Fruit fly (Drosophila melanogaster) whole organism, embryonic: Measurements from ENCODE around the gene CG8117.

Experiments
- Atf3 ChIP-seq: fragments of 200-800 bp; sonication (Bioruptor generic); optimal IDR thresholded peaks from 3 replicates; lab custom pipeline; 2016; ENCODE audit warnings: missing biosample characterization, missing genetic modification characterization
- C15 ChIP-seq: fragments of 200-800 bp; sonication (Bioruptor generic); IDR thresholded peaks from 3 replicates; pipeline ENCODE4 v1.3.6; 2022; ENCODE audit warnings: missing biosample characterization, missing genetic modification characterization
- CG1024 ChIP-seq: fragments of 200-800 bp; sonication (Bioruptor generic); IDR thresholded peaks from 2 replicates; pipeline ENCODE4 v1.3.6; 2022; ENCODE audit warnings: missing biosample characterization, missing genetic modification characterization
- CG10366 ChIP-seq: fragments of 200-800 bp; sonication (Bioruptor generic); IDR thresholded peaks from 2 replicates; pipeline ENCODE4 v1.3.6; 2022; ENCODE audit warnings: missing biosample characterization, missing genetic modification characterization
- CG11085 ChIP-seq: fragments of 200-800 bp; sonication (Bioruptor generic); IDR thresholded peaks from 2 replicates; pipeline ENCODE4 v1.3.6; 2022; ENCODE audit warnings: missing biosample characterization, missing genetic modification characterization
- CG12104 ChIP-seq: fragments of 200-800 bp; sonication (Bioruptor generic); optimal IDR thresholded peaks from 3 replicates; lab custom pipeline; 2016; ENCODE audit warnings: missing biosample characterization, missing genetic modification characterization
- CG12219 ChIP-seq: fragments of 200-800 bp; sonication (Bioruptor generic); optimal IDR thresholded peaks from 3 replicates; lab custom pipeline; 2018; ENCODE audit warnings: missing biosample characterization, mild to moderate bottlenecking, missing genetic modification characterization
- CG13296 ChIP-seq: fragments of 200-800 bp; sonication (Bioruptor generic); optimal IDR thresholded peaks from 3 replicates; lab custom pipeline; 2018; ENCODE audit warnings: missing biosample characterization, mild to moderate bottlenecking, missing genetic modification characterization
- CG14441 ChIP-seq: fragments of 200-800 bp; sonication (Bioruptor generic); IDR thresholded peaks from 2 replicates; pipeline ENCODE4 v1.3.6; 2022; ENCODE audit warnings: missing biosample characterization, missing genetic modification characterization
- CG15479 ChIP-seq: fragments of 200-800 bp; sonication (Bioruptor generic); optimal IDR thresholded peaks from 3 replicates; lab custom pipeline; 2019; ENCODE audit warnings: missing biosample characterization, mild to moderate bottlenecking, missing genetic modification characterization, moderate library complexity
- CG17612 ChIP-seq: fragments of 200-800 bp; sonication (Bioruptor generic); IDR thresholded peaks from 2 replicates; pipeline ENCODE4 v1.3.6; 2022; ENCODE audit warnings: missing biosample characterization, missing genetic modification characterization
- CG2712 ChIP-seq: fragments of 200-800 bp; optimal IDR thresholded peaks from 3 replicates; lab custom pipeline; 2019; ENCODE audit warnings: missing biosample characterization, mild to moderate bottlenecking, missing genetic modification characterization, moderate library complexity
- CG32532 ChIP-seq: fragments of 200-800 bp; sonication (Bioruptor generic); IDR thresholded peaks from 2 replicates; pipeline ENCODE4 v1.3.6; 2022; ENCODE audit warnings: missing biosample characterization, missing genetic modification characterization
- CG3281 ChIP-seq: fragments of 200-800 bp; sonication (Bioruptor generic); optimal IDR thresholded peaks from 3 replicates; lab custom pipeline; 2017; ENCODE audit warnings: missing biosample characterization, mild to moderate bottlenecking, missing genetic modification characterization
- CG33557 ChIP-seq: fragments of 200-800 bp; sonication (Bioruptor generic); optimal IDR thresholded peaks from 2 replicates; lab custom pipeline; 2019; ENCODE audit warnings: missing biosample characterization, mild to moderate bottlenecking, missing genetic modification characterization, moderate library complexity
- CG3407 ChIP-seq: fragments of 200-800 bp; sonication (Bioruptor generic); optimal IDR thresholded peaks from 2 replicates; lab custom pipeline; 2018; ENCODE audit warnings: missing biosample characterization, mild to moderate bottlenecking, missing genetic modification characterization
- CG3838 ChIP-seq: fragments of 200-800 bp; sonication (Bioruptor generic); optimal IDR thresholded peaks from 3 replicates; lab custom pipeline; 2016; ENCODE audit warnings: missing biosample characterization, missing genetic modification characterization
- CG42726 ChIP-seq: fragments of 200-800 bp; sonication (Bioruptor generic); IDR thresholded peaks from 2 replicates; pipeline ENCODE4 v1.3.6; 2022; ENCODE audit warnings: missing biosample characterization, missing genetic modification characterization; ENCODE audit not compliant: partially characterized antibody
- CG4424 ChIP-seq: fragments of 200-800 bp; sonication (Bioruptor generic); optimal IDR thresholded peaks from 3 replicates; lab custom pipeline; 2016; ENCODE audit warnings: missing biosample characterization, missing genetic modification characterization
- CG4730 ChIP-seq: fragments of 200-800 bp; sonication (Bioruptor generic); IDR thresholded peaks from 2 replicates; pipeline ENCODE4 v1.3.6; 2022; ENCODE audit warnings: missing biosample characterization, missing genetic modification characterization
- CG8388 ChIP-seq: fragments of 200-800 bp; sonication (Bioruptor generic); optimal IDR thresholded peaks from 2 replicates; lab custom pipeline; 2019; ENCODE audit warnings: missing biosample characterization, mild to moderate bottlenecking, missing genetic modification characterization, moderate library complexity
- CG8924 ChIP-seq: fragments of 200-800 bp; optimal IDR thresholded peaks from 3 replicates; lab custom pipeline; 2019; ENCODE audit warnings: missing biosample characterization, mild to moderate bottlenecking, missing genetic modification characterization, moderate library complexity
- CTCF ChIP-seq: fragments of 200-800 bp; sonication (Bioruptor generic); optimal IDR thresholded peaks from 2 replicates; lab custom pipeline; 2017; ENCODE audit warnings: missing biosample characterization, mild to moderate bottlenecking, missing genetic modification characterization, moderate library complexity
- Dek ChIP-seq: fragments of 200-800 bp; sonication (Bioruptor generic); optimal IDR thresholded peaks from 3 replicates; lab custom pipeline; 2019; ENCODE audit warnings: missing biosample characterization, mild to moderate bottlenecking, missing genetic modification characterization, moderate library complexity
- Drgx ChIP-seq: fragments of 200-800 bp; sonication (Bioruptor generic); IDR thresholded peaks from 2 replicates; pipeline ENCODE4 v1.3.6; 2022; ENCODE audit warnings: missing biosample characterization, missing genetic modification characterization
- ERR ChIP-seq: fragments of 200-800 bp; sonication (Bioruptor generic); optimal IDR thresholded peaks from 2 replicates; lab custom pipeline; 2016; ENCODE audit warnings: missing biosample characterization, missing genetic modification characterization
- NC2β ChIP-seq: fragments of 200-800 bp; sonication (Bioruptor generic); optimal IDR thresholded peaks from 2 replicates; lab custom pipeline; 2016; ENCODE audit warnings: missing biosample characterization, missing genetic modification characterization
- NK7.1 ChIP-seq: fragments of 200-800 bp; sonication (Bioruptor generic); optimal IDR thresholded peaks from 3 replicates; lab custom pipeline; 2016; ENCODE audit warnings: missing biosample characterization, missing genetic modification characterization
- Nf-YB ChIP-seq: fragments of 200-800 bp; sonication (Bioruptor generic); optimal IDR thresholded peaks from 3 replicates; lab custom pipeline; 2019; ENCODE audit warnings: missing biosample characterization, mild to moderate bottlenecking, missing genetic modification characterization, moderate library complexity
- Oli ChIP-seq: fragments of 200-800 bp; sonication (Bioruptor generic); optimal IDR thresholded peaks from 2 replicates; lab custom pipeline; 2018; ENCODE audit warnings: missing biosample characterization, mild to moderate bottlenecking, missing genetic modification characterization, moderate library complexity
- PHDP ChIP-seq: fragments of 200-800 bp; sonication (Bioruptor generic); optimal IDR thresholded peaks from 3 replicates; lab custom pipeline; 2018; ENCODE audit warnings: missing biosample characterization, mild to moderate bottlenecking, missing genetic modification characterization, moderate library complexity
- Rx ChIP-seq: fragments of 200-800 bp; sonication (Bioruptor generic); IDR thresholded peaks from 2 replicates; pipeline ENCODE4 v1.3.6; 2022; ENCODE audit warnings: missing biosample characterization, missing genetic modification characterization
- Spps ChIP-seq: fragments of 200-800 bp; sonication (Bioruptor generic); optimal IDR thresholded peaks from 2 replicates; lab custom pipeline; 2018; ENCODE audit warnings: missing biosample characterization, mild to moderate bottlenecking, missing genetic modification characterization
- Ssrp ChIP-seq: fragments of 200-800 bp; sonication (Bioruptor generic); optimal IDR thresholded peaks from 2 replicates; lab custom pipeline; 2018; ENCODE audit warnings: missing biosample characterization, mild to moderate bottlenecking, missing genetic modification characterization, moderate library complexity
- Stat92E ChIP-seq, 3 experiments: fragments of >200 bp in 2 of 3; fragments of 200-800 bp in 1 of 3; sonication (Bioruptor generic) in 1 of 3; optimal IDR thresholded peaks; 2 replicates each; lab custom pipeline; 2017 to 2019; ENCODE audit warnings: missing biosample characterization in 3 of 3, missing genetic modification characterization in 3 of 3, mild to moderate bottlenecking in 1 of 3, moderate library complexity in 1 of 3
- aop ChIP-seq: fragments of 200-800 bp; sonication (Bioruptor generic); IDR thresholded peaks from 2 replicates; pipeline ENCODE4 v1.3.6; 2022; ENCODE audit warnings: missing biosample characterization, missing genetic modification characterization
- ato ChIP-seq: fragments of 200-800 bp; sonication (Bioruptor generic); IDR thresholded peaks from 2 replicates; pipeline ENCODE4 v1.3.6; 2022; ENCODE audit warnings: missing biosample characterization, missing genetic modification characterization; ENCODE audit not compliant: partially characterized antibody
- cg ChIP-seq: fragments of 200-800 bp; sonication (Bioruptor generic); optimal IDR thresholded peaks from 3 replicates; lab custom pipeline; 2019; ENCODE audit warnings: missing biosample characterization, mild to moderate bottlenecking, missing genetic modification characterization, moderate library complexity
- dpn ChIP-seq, 2 experiments: fragments of 200-800 bp; sonication (Bioruptor generic); optimal IDR thresholded peaks; 3 replicates each; lab custom pipeline; 2016; ENCODE audit warnings: missing biosample characterization in 2 of 2, missing genetic modification characterization in 2 of 2
- fu2 ChIP-seq: fragments of 200-800 bp; sonication (Bioruptor generic); optimal IDR thresholded peaks from 2 replicates; lab custom pipeline; 2016; ENCODE audit warnings: missing biosample characterization, missing genetic modification characterization
- gt ChIP-seq: fragments of 200-800 bp; sonication (Bioruptor generic); IDR thresholded peaks from 2 replicates; pipeline ENCODE4 v1.3.6; 2022; ENCODE audit warnings: missing biosample characterization, missing genetic modification characterization
- h ChIP-seq: fragments of >200 bp; optimal IDR thresholded peaks from 2 replicates; lab custom pipeline; 2017
- ind ChIP-seq: fragments of 200-800 bp; sonication (Bioruptor generic); optimal IDR thresholded peaks from 3 replicates; lab custom pipeline; 2016; ENCODE audit warnings: missing biosample characterization, missing genetic modification characterization
- inv ChIP-seq: fragments of 200-800 bp; sonication (Bioruptor generic); IDR thresholded peaks from 2 replicates; pipeline ENCODE4 v1.3.6; 2022; ENCODE audit warnings: missing biosample characterization, missing genetic modification characterization; ENCODE audit not compliant: partially characterized antibody
- klu ChIP-seq: fragments of 200-800 bp; sonication (Bioruptor generic); IDR thresholded peaks from 2 replicates; pipeline ENCODE4 v1.3.6; 2022; ENCODE audit warnings: missing biosample characterization, missing genetic modification characterization
- nmo ChIP-seq: fragments of 200-800 bp; sonication (Bioruptor generic); optimal IDR thresholded peaks from 2 replicates; lab custom pipeline; 2018; ENCODE audit warnings: missing biosample characterization, mild to moderate bottlenecking, missing genetic modification characterization, moderate library complexity
- pum ChIP-seq: fragments of 200-800 bp; sonication (Bioruptor generic); optimal IDR thresholded peaks from 2 replicates; lab custom pipeline; 2016; ENCODE audit warnings: missing biosample characterization, missing genetic modification characterization
- slou ChIP-seq: fragments of 200-800 bp; sonication (Bioruptor generic); optimal IDR thresholded peaks from 3 replicates; lab custom pipeline; 2016; ENCODE audit warnings: missing biosample characterization, missing genetic modification characterization
- sr ChIP-seq: fragments of 200-800 bp; sonication (Bioruptor generic); IDR thresholded peaks from 3 replicates; pipeline ENCODE4 v1.3.6; 2022; ENCODE audit warnings: missing biosample characterization, missing genetic modification characterization
- tll ChIP-seq, 2 experiments: fragments of 200-800 bp in 1 of 2; fragments of >200 bp in 1 of 2; sonication (Bioruptor generic) in 1 of 2; optimal IDR thresholded peaks; 2 replicates each; lab custom pipeline; 2017 to 2019; ENCODE audit warnings: missing biosample characterization in 2 of 2, missing genetic modification characterization in 2 of 2, mild to moderate bottlenecking in 1 of 2, moderate library complexity in 1 of 2
- usp ChIP-seq: fragments of >200 bp; optimal IDR thresholded peaks from 2 replicates; lab custom pipeline; 2017; ENCODE audit warnings: missing biosample characterization, missing genetic modification characterization

CG8117 gene

dm6 chrX:15615426-15615825, 28.6 kb upstream of the CG8117 start (continued):
- TF ChIP-seq CG3407 (GFP tag; lab: Kevin White, UChicago) (peak; percentile 27), ERR (GFP tag; lab: Kevin White, UChicago) (peak; percentile 3), CG17612 (GFP tag; lab: Robert Waterston, UW) (no peak), CG12104 (GFP tag; lab: Kevin White, UChicago) (peak; percentile 5), CG3838 (no peak), cg (no peak), CG33557 (GFP tag; lab: Kevin White, UChicago) (peak; percentile 15), CG4424 (GFP tag; lab: Kevin White, UChicago) (peak; percentile 43), Rx (no peak), CG14441 (GFP tag; lab: Robert Waterston, UW) (no peak; the same call in 1 of the 2 replicates), slou (GFP tag; lab: Kevin White, UChicago) (no peak), Dek (tag; lab: Kevin White, UChicago) (peak; percentile 11), CG1024 (GFP tag; lab: Robert Waterston, UW) (no peak), NC2β (peak; percentile 20), C15 (GFP tag; lab: Robert Waterston, UW) (no peak), Spps (peak; percentile 5), CG8924 (tag; lab: Kevin White, UChicago) (peak; percentile 63), CG11085 (GFP tag; lab: Robert Waterston, UW) (no peak), ind (GFP tag; lab: Kevin White, UChicago) (peak; percentile 42), CG10366 (GFP tag; lab: Robert Waterston, UW) (peak; percentile 45), CG4730 (0 out of 2 replicates have a peak, but pooled peaks have one; percentile 13), Stat92E (GFP tag; optimal IDR thresholded peaks at IDR 0.05; lab: Kevin White, UChicago) (no peak), Nf-YB (GFP tag; lab: Kevin White, UChicago) (peak; percentile 26), CG8388 (peak; percentile 57), CTCF (GFP tag; lab: Kevin White, UChicago) (no peak), Drgx (GFP tag; lab: Robert Waterston, UW) (peak; percentile 75), h (lab: Kevin White, UChicago) (no peak), Ssrp (tag; lab: Kevin White, UChicago) (peak; percentile 64), nmo (GFP tag; lab: Kevin White, UChicago) (peak; percentile 72), dpn (GFP tag; optimal IDR thresholded peaks at IDR 0.05; lab: Kevin White, UChicago) (peak; percentile 34 to 53), CG15479 (GFP tag; lab: Kevin White, UChicago) (no peak), CG3281 (peak; percentile 25), fu2 (GFP tag; lab: Kevin White, UChicago) (no peak), CG2712 (tag; lab: Kevin White, UChicago) (peak; percentile 79), tll (GFP tag; optimal IDR thresholded peaks at IDR 0.05; lab: Kevin White, UChicago) (no peak), ato (GFP tag; lab: Robert Waterston, UW) (no peak), inv (no peak), aop (no peak), pum (GFP tag; lab: Kevin White, UChicago) (peak; percentile 28), klu (GFP tag; lab: Robert Waterston, UW) (0 out of 2 replicates have a peak, but pooled peaks have one; percentile 23), CG32532 (GFP tag; lab: Robert Waterston, UW) (peak; percentile 35; the same call in 1 of the 2 replicates), usp (GFP tag; lab: Kevin White, UChicago) (no peak), Atf3 (GFP tag; lab: Kevin White, UChicago) (no peak), PHDP (peak; percentile 61), CG42726 (GFP tag; lab: Robert Waterston, UW) (no peak), CG13296 (peak; percentile 2), gt (no peak), Oli (tag; lab: Kevin White, UChicago) (peak; percentile 72), sr (GFP tag; lab: Robert Waterston, UW) (no peak), CG12219 (peak; percentile 42), NK7.1 (GFP tag; lab: Kevin White, UChicago) (peak; percentile 20)
